Fruit fly (Drosophila melanogaster) whole organism, embryonic: ENCODE results near the gene Dup99B.
A peak's percentile ranks its signal among the peaks of the same experiment; 100 is the strongest.

Experiments used
- CG10267 ChIP-seq: fragments of 200-800 bp; sonication (Bioruptor generic); optimal IDR thresholded peaks from 2 replicates; lab custom pipeline; 2018; ENCODE audit warnings: missing biosample characterization, mild to moderate bottlenecking, missing genetic modification characterization, moderate library complexity
- CG10321 ChIP-seq: fragments of 200-800 bp; sonication (Bioruptor generic); IDR thresholded peaks from 2 replicates; pipeline ENCODE4 v1.3.6; 2022; ENCODE audit warnings: missing biosample characterization, missing genetic modification characterization
- CG13296 ChIP-seq: fragments of 200-800 bp; sonication (Bioruptor generic); optimal IDR thresholded peaks from 3 replicates; lab custom pipeline; 2018; ENCODE audit warnings: missing biosample characterization, mild to moderate bottlenecking, missing genetic modification characterization
- CG13894 ChIP-seq: fragments of 200-800 bp; sonication (Bioruptor generic); optimal IDR thresholded peaks from 3 replicates; lab custom pipeline; 2018; ENCODE audit warnings: missing biosample characterization, mild to moderate bottlenecking, missing genetic modification characterization, moderate library complexity
- CG14050 ChIP-seq: fragments of 200-800 bp; sonication (Bioruptor generic); IDR thresholded peaks from 3 replicates; pipeline ENCODE4 v1.3.6; 2022; ENCODE audit warnings: missing biosample characterization, missing genetic modification characterization
- CG14441 ChIP-seq: fragments of 200-800 bp; sonication (Bioruptor generic); IDR thresholded peaks from 2 replicates; pipeline ENCODE4 v1.3.6; 2022; ENCODE audit warnings: missing biosample characterization, missing genetic modification characterization
- CG1529 ChIP-seq: fragments of 200-800 bp; sonication (Bioruptor generic); optimal IDR thresholded peaks from 3 replicates; lab custom pipeline; 2018; ENCODE audit warnings: missing biosample characterization, missing genetic modification characterization
- CG1647 ChIP-seq: fragments of 200-800 bp; sonication (Bioruptor generic); optimal IDR thresholded peaks from 3 replicates; lab custom pipeline; 2016; ENCODE audit warnings: missing biosample characterization, missing genetic modification characterization
- CG2120 ChIP-seq: fragments of 200-800 bp; sonication (Bioruptor generic); optimal IDR thresholded peaks from 3 replicates; lab custom pipeline; 2016; ENCODE audit warnings: missing biosample characterization, missing genetic modification characterization
- CG32772 ChIP-seq: fragments of 200-800 bp; sonication (Bioruptor generic); IDR thresholded peaks from 2 replicates; pipeline ENCODE4 v1.3.6; 2022; ENCODE audit warnings: missing biosample characterization, missing genetic modification characterization
- CG34224 ChIP-seq: fragments of 200-800 bp; sonication (Bioruptor generic); IDR thresholded peaks from 3 replicates; pipeline ENCODE4 v1.3.6; 2022; ENCODE audit warnings: missing biosample characterization, missing genetic modification characterization; ENCODE audit not compliant: partially characterized antibody
- CG6683 ChIP-seq: fragments of 200-800 bp; sonication (Bioruptor generic); optimal IDR thresholded peaks from 2 replicates; lab custom pipeline; 2017; ENCODE audit warnings: missing biosample characterization, mild to moderate bottlenecking, missing genetic modification characterization, missing genetic modification reagents
- CG6765 ChIP-seq: fragments of 200-800 bp; sonication (Bioruptor generic); optimal IDR thresholded peaks from 3 replicates; lab custom pipeline; 2017; ENCODE audit warnings: missing biosample characterization, mild to moderate bottlenecking, missing genetic modification characterization
- CG6791 ChIP-seq: fragments of 200-800 bp; sonication (Bioruptor generic); IDR thresholded peaks from 3 replicates; pipeline ENCODE4 v1.3.6; 2022; ENCODE audit warnings: missing biosample characterization, missing genetic modification characterization; ENCODE audit not compliant: partially characterized antibody
- CG7556 ChIP-seq: fragments of 200-800 bp; sonication (Bioruptor generic); optimal IDR thresholded peaks from 2 replicates; lab custom pipeline; 2017; ENCODE audit warnings: missing biosample characterization, mild to moderate bottlenecking, missing genetic modification characterization
- CG7786 ChIP-seq: fragments of 200-800 bp; sonication (Bioruptor generic); optimal IDR thresholded peaks from 2 replicates; lab custom pipeline; 2016; ENCODE audit warnings: missing biosample characterization, missing genetic modification characterization
- CG8281 ChIP-seq: fragments of 200-800 bp; sonication (Bioruptor generic); optimal IDR thresholded peaks from 2 replicates; lab custom pipeline; 2018; ENCODE audit warnings: missing biosample characterization, mild to moderate bottlenecking, missing genetic modification characterization, moderate library complexity
- CoRest ChIP-seq: fragments of 200-800 bp; sonication (Bioruptor generic); optimal IDR thresholded peaks from 3 replicates; lab custom pipeline; 2018; ENCODE audit warnings: missing biosample characterization, mild to moderate bottlenecking, missing genetic modification characterization, moderate library complexity
- Dip2 ChIP-seq: fragments of 200-800 bp; sonication (Bioruptor generic); IDR thresholded peaks from 2 replicates; pipeline ENCODE4 v1.3.6; 2022; ENCODE audit warnings: missing biosample characterization, missing genetic modification characterization
- Dll ChIP-seq: fragments of 200-800 bp; sonication (Bioruptor generic); IDR thresholded peaks from 4 replicates; pipeline ENCODE4 v1.3.6; 2022; ENCODE audit warnings: missing biosample characterization, missing genetic modification characterization; ENCODE audit not compliant: partially characterized antibody
- Eip74EF ChIP-seq, 2 experiments: fragments of 200-800 bp in 1 of 2; fragments of >200 bp in 1 of 2; sonication (Bioruptor generic) in 1 of 2; optimal IDR thresholded peaks; 2 replicates each; lab custom pipeline; 2017 to 2019; ENCODE audit warnings: missing biosample characterization in 2 of 2, missing genetic modification characterization in 2 of 2, mild to moderate bottlenecking in 1 of 2, moderate library complexity in 1 of 2
- Elba2 ChIP-seq: fragments of 200-800 bp; sonication (Bioruptor generic); optimal IDR thresholded peaks from 3 replicates; lab custom pipeline; 2016; ENCODE audit warnings: missing biosample characterization, missing genetic modification characterization
- Hmx ChIP-seq: fragments of 200-800 bp; sonication (Bioruptor generic); optimal IDR thresholded peaks from 2 replicates; lab custom pipeline; 2016; ENCODE audit warnings: missing biosample characterization, missing genetic modification characterization
- Hr39 ChIP-seq: fragments of >200 bp; optimal IDR thresholded peaks from 2 replicates; lab custom pipeline; 2017
- MTF-1 ChIP-seq: fragments of 200-800 bp; sonication (Bioruptor generic); optimal IDR thresholded peaks from 2 replicates; lab custom pipeline; 2018; ENCODE audit warnings: missing biosample characterization, mild to moderate bottlenecking, missing genetic modification characterization, borderline replicate concordance
- NFAT ChIP-seq: fragments of 200-800 bp; sonication (Bioruptor generic); IDR thresholded peaks from 2 replicates; pipeline ENCODE4 v1.3.6; 2022; ENCODE audit warnings: missing biosample characterization, missing genetic modification characterization
- Oli ChIP-seq: fragments of 200-800 bp; sonication (Bioruptor generic); optimal IDR thresholded peaks from 2 replicates; lab custom pipeline; 2018; ENCODE audit warnings: missing biosample characterization, mild to moderate bottlenecking, missing genetic modification characterization, moderate library complexity
- Spps ChIP-seq: fragments of 200-800 bp; sonication (Bioruptor generic); optimal IDR thresholded peaks from 2 replicates; lab custom pipeline; 2018; ENCODE audit warnings: missing biosample characterization, mild to moderate bottlenecking, missing genetic modification characterization
- Vsx1 ChIP-seq: fragments of 200-800 bp; sonication (Bioruptor generic); optimal IDR thresholded peaks from 2 replicates; lab custom pipeline; 2017; ENCODE audit warnings: missing biosample characterization, mild to moderate bottlenecking, missing genetic modification characterization, missing genetic modification reagents
- ase ChIP-seq: fragments of 200-800 bp; sonication (Bioruptor generic); IDR thresholded peaks from 3 replicates; pipeline ENCODE4 v1.3.6; 2022; ENCODE audit warnings: missing biosample characterization, missing genetic modification characterization
- ato ChIP-seq: fragments of 200-800 bp; sonication (Bioruptor generic); IDR thresholded peaks from 2 replicates; pipeline ENCODE4 v1.3.6; 2022; ENCODE audit warnings: missing biosample characterization, missing genetic modification characterization; ENCODE audit not compliant: partially characterized antibody
- bcd ChIP-seq: fragments of 200-800 bp; sonication (Bioruptor generic); optimal IDR thresholded peaks from 2 replicates; lab custom pipeline; 2017; ENCODE audit warnings: missing biosample characterization, mild to moderate bottlenecking, missing genetic modification characterization
- bowl ChIP-seq: fragments of 200-800 bp; sonication (Bioruptor generic); IDR thresholded peaks from 2 replicates; pipeline ENCODE4 v1.3.6; 2022; ENCODE audit warnings: missing biosample characterization, missing genetic modification characterization
- cato ChIP-seq: fragments of 200-800 bp; sonication (Bioruptor generic); optimal IDR thresholded peaks from 2 replicates; lab custom pipeline; 2016; ENCODE audit warnings: missing biosample characterization, missing genetic modification characterization, borderline replicate concordance
- cg ChIP-seq: fragments of 200-800 bp; sonication (Bioruptor generic); optimal IDR thresholded peaks from 3 replicates; lab custom pipeline; 2019; ENCODE audit warnings: missing biosample characterization, mild to moderate bottlenecking, missing genetic modification characterization, moderate library complexity
- dimm ChIP-seq: fragments of 200-800 bp; sonication (Bioruptor generic); IDR thresholded peaks from 2 replicates; pipeline ENCODE4 v1.3.6; 2022; ENCODE audit warnings: missing biosample characterization, missing genetic modification characterization
- dm ChIP-seq: fragments of 200-800 bp; sonication (Bioruptor generic); optimal IDR thresholded peaks from 3 replicates; lab custom pipeline; 2016; ENCODE audit warnings: missing biosample characterization, missing genetic modification characterization
- grn ChIP-seq: fragments of 200-800 bp; sonication (Bioruptor generic); optimal IDR thresholded peaks from 3 replicates; lab custom pipeline; 2017; ENCODE audit warnings: missing biosample characterization, missing genetic modification characterization
- gsb ChIP-seq: fragments of 200-800 bp; sonication (Bioruptor generic); IDR thresholded peaks from 2 replicates; pipeline ENCODE4 v1.3.6; 2022; ENCODE audit warnings: missing biosample characterization, missing genetic modification characterization
- nerfin-1 ChIP-seq: fragments of 200-800 bp; sonication (Bioruptor generic); optimal IDR thresholded peaks from 3 replicates; lab custom pipeline; 2019; ENCODE audit warnings: missing biosample characterization, mild to moderate bottlenecking, missing genetic modification characterization, moderate library complexity
- oc ChIP-seq: fragments of 200-800 bp; sonication (Bioruptor generic); optimal IDR thresholded peaks from 2 replicates; lab custom pipeline; 2018; ENCODE audit warnings: missing biosample characterization, mild to moderate bottlenecking, missing genetic modification characterization, moderate library complexity
- org-1 ChIP-seq: fragments of 200-800 bp; sonication (Bioruptor generic); optimal IDR thresholded peaks from 2 replicates; lab custom pipeline; 2017; ENCODE audit warnings: missing biosample characterization, missing genetic modification characterization
- peb ChIP-seq: fragments of 200-800 bp; sonication (Bioruptor generic); IDR thresholded peaks from 2 replicates; pipeline ENCODE4 v1.3.6; 2022; ENCODE audit warnings: missing biosample characterization, missing genetic modification characterization
- ranshi ChIP-seq: fragments of 200-800 bp; sonication (Bioruptor generic); IDR thresholded peaks from 2 replicates; pipeline ENCODE4 v1.3.6; 2022; ENCODE audit warnings: missing biosample characterization, missing genetic modification characterization
- row ChIP-seq: fragments of 200-800 bp; sonication (Bioruptor generic); IDR thresholded peaks from 3 replicates; pipeline ENCODE4 v1.3.6; 2022; ENCODE audit warnings: missing biosample characterization, missing genetic modification characterization
- so ChIP-seq: fragments of 200-800 bp; sonication (Bioruptor generic); IDR thresholded peaks from 3 replicates; pipeline ENCODE4 v1.3.6; 2022; ENCODE audit warnings: missing biosample characterization, missing genetic modification characterization
- sr ChIP-seq: fragments of 200-800 bp; sonication (Bioruptor generic); IDR thresholded peaks from 3 replicates; pipeline ENCODE4 v1.3.6; 2022; ENCODE audit warnings: missing biosample characterization, missing genetic modification characterization
- tio ChIP-seq: fragments of 200-800 bp; sonication (Bioruptor generic); optimal IDR thresholded peaks from 2 replicates; lab custom pipeline; 2017; ENCODE audit warnings: missing biosample characterization, missing genetic modification characterization, inconsistent platforms
- tll ChIP-seq, 2 experiments: fragments of 200-800 bp in 1 of 2; fragments of >200 bp in 1 of 2; sonication (Bioruptor generic) in 1 of 2; optimal IDR thresholded peaks; 2 replicates each; lab custom pipeline; 2017 to 2019; ENCODE audit warnings: missing biosample characterization in 2 of 2, missing genetic modification characterization in 2 of 2, mild to moderate bottlenecking in 1 of 2, moderate library complexity in 1 of 2
- wor ChIP-seq: fragments of 200-800 bp; sonication (Bioruptor generic); IDR thresholded peaks from 2 replicates; pipeline ENCODE4 v1.3.6; 2022; ENCODE audit warnings: missing biosample characterization, missing genetic modification characterization

The Dup99B gene

DNA sequence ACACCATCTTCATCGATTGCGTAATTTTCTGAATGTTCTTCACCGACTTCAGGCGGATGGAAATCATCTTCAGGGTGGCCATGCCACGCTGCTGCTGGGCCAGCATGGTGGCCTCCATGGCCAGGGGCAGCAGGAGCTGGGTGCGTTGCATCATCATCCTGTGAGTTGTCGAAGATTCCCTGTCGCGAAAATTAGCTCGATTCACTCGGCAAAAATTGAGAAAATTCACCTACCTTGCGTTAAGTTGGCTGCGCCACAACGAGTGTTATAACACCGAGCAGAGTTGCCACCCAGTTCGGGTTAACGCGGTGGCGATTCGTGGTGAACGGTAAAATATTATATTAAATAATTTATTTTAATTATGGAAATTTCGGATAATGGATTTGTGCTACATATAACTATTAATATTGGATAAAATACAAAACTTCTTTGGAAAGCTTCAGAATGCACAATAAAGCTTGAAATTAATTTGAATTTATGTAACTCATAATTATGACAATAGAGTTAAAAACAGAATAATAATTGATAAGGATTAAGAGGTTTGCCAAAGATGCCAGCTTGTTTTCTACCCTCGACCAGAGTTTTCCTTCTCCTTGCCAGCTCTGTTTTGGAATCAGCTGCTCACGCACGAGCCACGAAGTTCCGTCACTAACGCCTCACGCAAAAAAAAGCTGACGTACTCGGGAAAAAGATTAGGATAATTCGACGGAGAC lies 33.6 kb upstream of the Dup99B start, which contains the start of the genes ATPsyngamma and yata (continued):
- TF ChIP-seq Eip74EF (GFP tag; optimal IDR thresholded peaks at IDR 0.05; lab: Kevin White, UChicago) (no peak), oc (tag; lab: Kevin White, UChicago) (peak; percentile 67), Elba2 (GFP tag; lab: Kevin White, UChicago) (peak; percentile 9), nerfin-1 (tag; lab: Kevin White, UChicago) (no peak), CG13296 (GFP tag; lab: Kevin White, UChicago) (no peak), CG6683 (GFP tag; lab: Kevin White, UChicago) (no peak), tll (GFP tag; optimal IDR thresholded peaks at IDR 0.05; lab: Kevin White, UChicago) (no peak), dimm (GFP tag; lab: Robert Waterston, UW) (no peak), so (GFP tag; lab: Robert Waterston, UW) (no peak), Spps (tag; lab: Kevin White, UChicago) (no peak), ase (GFP tag; lab: Robert Waterston, UW) (no peak), tio (no peak), sr (GFP tag; lab: Robert Waterston, UW) (no peak), gsb (GFP tag; lab: Robert Waterston, UW) (no peak), grn (GFP tag; lab: Kevin White, UChicago) (no peak), ranshi (GFP tag; lab: Robert Waterston, UW) (no peak), NFAT (GFP tag; lab: Robert Waterston, UW) (no peak), CG32772 (GFP tag; lab: Robert Waterston, UW) (no peak), dm (GFP tag; lab: Kevin White, UChicago) (no peak), CG6765 (peak; percentile 31), CG14050 (GFP tag; lab: Robert Waterston, UW) (no peak), CoRest (tag; lab: Kevin White, UChicago) (peak; percentile 56), Hmx (GFP tag; lab: Kevin White, UChicago) (no peak), CG10321 (no peak), Dll (GFP tag; lab: Robert Waterston, UW) (no peak; the same call in 1 of the 4 replicates), MTF-1 (GFP tag; lab: Kevin White, UChicago) (no peak), bcd (GFP tag; lab: Kevin White, UChicago) (peak; percentile 66), CG1647 (GFP tag; lab: Kevin White, UChicago) (no peak), Vsx1 (GFP tag; lab: Kevin White, UChicago) (no peak), Dip2 (GFP tag; lab: Robert Waterston, UW) (no peak), bowl (no peak), CG10267 (tag; lab: Kevin White, UChicago) (peak; percentile 45), Oli (peak; percentile 19), Hr39 (lab: Kevin White, UChicago) (no peak), row (GFP tag; lab: Robert Waterston, UW) (peak; percentile 86), CG8281 (tag; lab: Kevin White, UChicago) (no peak), CG7556 (no peak), peb (GFP tag; lab: Robert Waterston, UW) (no peak), CG2120 (peak; percentile 21), CG6791 (GFP tag; lab: Robert Waterston, UW) (peak; percentile 79), CG13894 (tag; lab: Kevin White, UChicago) (no peak), CG14441 (no peak), cg (GFP tag; lab: Kevin White, UChicago) (no peak), wor (no peak), cato (no peak), CG7786 (GFP tag; lab: Kevin White, UChicago) (no peak), CG34224 (GFP tag; lab: Robert Waterston, UW) (peak; percentile 43), org-1 (GFP tag; lab: Kevin White, UChicago) (no peak), CG1529 (GFP tag; lab: Kevin White, UChicago) (no peak), ato (GFP tag; lab: Robert Waterston, UW) (peak; percentile 55)
